Fruit fly (Drosophila melanogaster) whole organism, wandering third instar larva: Measurements from ENCODE around the gene CG32069.

Experiments
- CG32264 ChIP-seq: fragments of 200-800 bp; sonication (Bioruptor generic); optimal IDR thresholded peaks from 2 replicates; lab custom pipeline; 2016; ENCODE audit warnings: missing biosample characterization, missing genetic modification characterization
- CrebA ChIP-seq: fragments of 200-800 bp; sonication (Bioruptor generic); optimal IDR thresholded peaks from 2 replicates; lab custom pipeline; 2016; ENCODE audit warnings: missing biosample characterization, mild to moderate bottlenecking, missing genetic modification characterization, borderline replicate concordance
- HLH106 ChIP-seq: fragments of 200-800 bp; optimal IDR thresholded peaks from 3 replicates; lab custom pipeline; 2019; ENCODE audit warnings: missing biosample characterization, mild to moderate bottlenecking, missing genetic modification characterization, moderate library complexity
- Myc ChIP-seq: fragments of >200 bp; optimal IDR thresholded peaks from 2 replicates; lab custom pipeline; 2017
- N ChIP-seq: fragments of >200 bp; optimal IDR thresholded peaks from 2 replicates; lab custom pipeline; 2018; ENCODE audit warnings: missing biosample characterization, missing external identifiers, missing genetic modification characterization
- OdsH ChIP-seq: fragments of 200-800 bp; sonication (Bioruptor generic); optimal IDR thresholded peaks from 2 replicates; lab custom pipeline; 2016; ENCODE audit warnings: missing biosample characterization, mild to moderate bottlenecking, missing genetic modification characterization
- Sp1 ChIP-seq: fragments of 200-800 bp; sonication (Bioruptor generic); optimal IDR thresholded peaks from 3 replicates; lab custom pipeline; 2019; ENCODE audit warnings: missing biosample characterization, mild to moderate bottlenecking, missing genetic modification characterization, moderate library complexity
- ey ChIP-seq: fragments of 200-800 bp; sonication (Bioruptor generic); optimal IDR thresholded peaks from 2 replicates; lab custom pipeline; 2016; ENCODE audit warnings: missing biosample characterization, missing genetic modification characterization
- foxo ChIP-seq, 2 experiments: fragments of 200-800 bp; sonication (Bioruptor generic); optimal IDR thresholded peaks; 2 replicates in 1 of 2; 3 replicates in 1 of 2; lab custom pipeline; 2016 to 2017; ENCODE audit warnings: missing biosample characterization in 2 of 2, missing genetic modification characterization in 2 of 2
- pan ChIP-seq: fragments of >200 bp; optimal IDR thresholded peaks from 2 replicates; lab custom pipeline; 2017
- psq ChIP-seq: fragments of 200-800 bp; sonication (Bioruptor generic); optimal IDR thresholded peaks from 3 replicates; lab custom pipeline; 2017; ENCODE audit warnings: missing biosample characterization, mild to moderate bottlenecking, missing genetic modification characterization, moderate library complexity
- rgr ChIP-seq: fragments of 200-800 bp; sonication (Bioruptor generic); optimal IDR thresholded peaks from 3 replicates; lab custom pipeline; 2016; ENCODE audit warnings: missing biosample characterization, mild to moderate bottlenecking, missing genetic modification characterization
- sv ChIP-seq: fragments of 200-800 bp; sonication (Bioruptor generic); optimal IDR thresholded peaks from 3 replicates; lab custom pipeline; 2016; ENCODE audit warnings: missing biosample characterization, missing genetic modification characterization

- TF ChIP-seq Sp1 (GFP tag; lab: Kevin White, UChicago) (no peak), N (no peak), CrebA (GFP tag; lab: Kevin White, UChicago) (no peak), pan (lab: Kevin White, UChicago) (no peak), Myc (lab: Kevin White, UChicago) (peak; percentile 92), ey (GFP tag; lab: Kevin White, UChicago) (peak; percentile 44), CG32264 (no peak), psq (GFP tag; lab: Kevin White, UChicago) (peak; percentile 28), rgr (GFP tag; lab: Kevin White, UChicago) (no peak), HLH106 (tag; lab: Kevin White, UChicago) (peak; percentile 45), sv (GFP tag; lab: Kevin White, UChicago) (peak; percentile 24), foxo (GFP tag; optimal IDR thresholded peaks at IDR 0.05; lab: Kevin White, UChicago) (peak in 1 of 2 experiments; percentile 74), OdsH (GFP tag; lab: Kevin White, UChicago) (peak; percentile 60)
Measured at dm6 chr3L:11047877-11048276, 14.5 kb downstream of the CG32069 start.
